Worm (Caenorhabditis elegans) whole organism, late embryonic: Measurements from ENCODE around the gene F16G10.9.

Source experiments
- C08G9.2 ChIP-seq: sonication (generic microtip); optimal IDR thresholded peaks from 2 replicates; lab custom pipeline; 2016; ENCODE audit warnings: mild to moderate bottlenecking, missing genetic modification characterization, moderate library complexity, missing compliant biosample characterization
- C38D4.7 ChIP-seq: fragments of 200-800 bp; sonication (Bioruptor generic); optimal IDR thresholded peaks from 2 replicates; lab custom pipeline; 2018; ENCODE audit warnings: mild to moderate bottlenecking, missing genetic modification characterization, moderate library complexity, missing compliant biosample characterization
- K09A11.1 ChIP-seq: sonication (generic microtip); optimal IDR thresholded peaks from 2 replicates; lab custom pipeline; 2017; ENCODE audit warnings: antibody characterized with exemption, mild to moderate bottlenecking, missing genetic modification characterization, missing compliant biosample characterization; ENCODE audit not compliant: insufficient read depth
- T23F11.4 ChIP-seq: fragments of 200-800 bp; sonication (Bioruptor generic); optimal IDR thresholded peaks from 2 replicates; lab custom pipeline; 2018; ENCODE audit warnings: mild to moderate bottlenecking, missing genetic modification characterization, missing compliant biosample characterization
- ama-1 ChIP-seq: fragments of 150-350 bp; optimal IDR thresholded peaks from 2 replicates; lab custom pipeline; 2014
- ceh-18 ChIP-seq: sonication (generic microtip); optimal IDR thresholded peaks from 2 replicates; lab custom pipeline; 2016; ENCODE audit warnings: missing genetic modification characterization, missing compliant biosample characterization
- ceh-19 ChIP-seq: fragments of 200-800 bp; sonication (Bioruptor generic); optimal IDR thresholded peaks from 2 replicates; lab custom pipeline; 2018; ENCODE audit warnings: mild to moderate bottlenecking, missing genetic modification characterization, missing compliant biosample characterization
- ceh-22 ChIP-seq: sonication (generic microtip); optimal IDR thresholded peaks from 2 replicates; lab custom pipeline; 2017; ENCODE audit warnings: missing biosample characterization, missing genetic modification characterization
- ceh-24 ChIP-seq: sonication (generic microtip); optimal IDR thresholded peaks from 2 replicates; lab custom pipeline; 2016; ENCODE audit warnings: mild to moderate bottlenecking, missing genetic modification characterization, missing compliant biosample characterization
- ceh-30 ChIP-seq: fragments of 150-350 bp; optimal IDR thresholded peaks from 2 replicates; lab custom pipeline; 2014; ENCODE audit warnings: missing biosample characterization, missing genetic modification characterization
- ceh-31 ChIP-seq: sonication (generic microtip); optimal IDR thresholded peaks from 2 replicates; lab custom pipeline; 2016; ENCODE audit warnings: missing genetic modification characterization, missing compliant biosample characterization
- ceh-45 ChIP-seq: fragments of 200-800 bp; sonication (Bioruptor generic); IDR thresholded peaks from 2 replicates; pipeline ENCODE4 v1.3.6; 2022; ENCODE audit warnings: missing genetic modification reagents, missing genetic modification characterization, missing compliant biosample characterization
- dve-1 ChIP-seq: sonication (generic microtip); optimal IDR thresholded peaks from 2 replicates; lab custom pipeline; 2017; ENCODE audit warnings: antibody characterized with exemption, mild to moderate bottlenecking, missing genetic modification characterization, missing compliant biosample characterization
- elt-2 ChIP-seq: sonication (generic microtip); optimal IDR thresholded peaks from 2 replicates; lab custom pipeline; 2016; ENCODE audit warnings: missing genetic modification reagents, missing genetic modification characterization, missing compliant biosample characterization
- elt-4 ChIP-seq: sonication (generic microtip); optimal IDR thresholded peaks from 2 replicates; lab custom pipeline; 2016; ENCODE audit warnings: missing genetic modification characterization, missing compliant biosample characterization
- fax-1 ChIP-seq: sonication (generic microtip); optimal IDR thresholded peaks from 2 replicates; lab custom pipeline; 2016; ENCODE audit warnings: missing genotype, missing genetic modification characterization, missing compliant biosample characterization
- fkh-10 ChIP-seq: fragments of 150-350 bp; optimal IDR thresholded peaks from 2 replicates; lab custom pipeline; 2014; ENCODE audit warnings: missing biosample characterization, missing genetic modification reagents, missing genetic modification characterization
- fkh-6 ChIP-seq: sonication (generic microtip); optimal IDR thresholded peaks from 2 replicates; lab custom pipeline; 2016; ENCODE audit warnings: missing genetic modification characterization, missing compliant biosample characterization
- gmeb-2 ChIP-seq: sonication (generic microtip); optimal IDR thresholded peaks from 2 replicates; lab custom pipeline; 2016; ENCODE audit warnings: missing genetic modification characterization, inconsistent platforms, missing compliant biosample characterization
- hlh-13 ChIP-seq: fragments of 200-800 bp; sonication (Bioruptor generic); optimal IDR thresholded peaks from 2 replicates; lab custom pipeline; 2018; ENCODE audit warnings: mild to moderate bottlenecking, missing genetic modification characterization, missing compliant biosample characterization
- madf-2 ChIP-seq: sonication (generic microtip); optimal IDR thresholded peaks from 2 replicates; lab custom pipeline; 2017; ENCODE audit warnings: missing genetic modification characterization, missing compliant biosample characterization
- nfya-1 ChIP-seq: sonication (generic microtip); optimal IDR thresholded peaks from 2 replicates; lab custom pipeline; 2017; ENCODE audit warnings: missing genetic modification characterization, mild to moderate bottlenecking, missing compliant biosample characterization, antibody characterized with exemption, moderate library complexity
- nhr-11 ChIP-seq: fragments of 150-350 bp; optimal IDR thresholded peaks from 2 replicates; lab custom pipeline; 2014; ENCODE audit warnings: missing biosample characterization, missing genetic modification characterization
- pat-9 ChIP-seq: fragments of 200-800 bp; sonication (Bioruptor generic); optimal IDR thresholded peaks from 2 replicates; lab custom pipeline; 2018; ENCODE audit warnings: mild to moderate bottlenecking, missing genetic modification characterization, moderate library complexity, missing compliant biosample characterization
- pha-2 ChIP-seq: sonication (generic microtip); optimal IDR thresholded peaks from 2 replicates; lab custom pipeline; 2017; ENCODE audit warnings: mild to moderate bottlenecking, missing genetic modification characterization, missing compliant biosample characterization
- pqm-1 ChIP-seq: sonication (generic microtip); optimal IDR thresholded peaks from 2 replicates; lab custom pipeline; 2016; ENCODE audit warnings: missing genetic modification characterization, missing compliant biosample characterization
- ref-2 ChIP-seq: sonication (generic microtip); optimal IDR thresholded peaks from 2 replicates; lab custom pipeline; 2016; ENCODE audit warnings: missing genetic modification characterization, missing compliant biosample characterization
- rnt-1 ChIP-seq: sonication (generic microtip); optimal IDR thresholded peaks from 2 replicates; lab custom pipeline; 2016; ENCODE audit warnings: missing genetic modification characterization, missing compliant biosample characterization
- sox-4 ChIP-seq: sonication (generic microtip); optimal IDR thresholded peaks from 2 replicates; lab custom pipeline; 2017; ENCODE audit warnings: mild to moderate bottlenecking, missing genetic modification characterization, inconsistent platforms, missing compliant biosample characterization
- syd-9 ChIP-seq: sonication (generic microtip); optimal IDR thresholded peaks from 2 replicates; lab custom pipeline; 2016; ENCODE audit warnings: mild to moderate bottlenecking, missing genetic modification characterization, moderate library complexity, missing compliant biosample characterization
- tbx-2 ChIP-seq: sonication (generic microtip); optimal IDR thresholded peaks from 2 replicates; lab custom pipeline; 2016; ENCODE audit warnings: missing genetic modification characterization, missing compliant biosample characterization
- ttx-3 ChIP-seq: sonication (generic microtip); optimal IDR thresholded peaks from 2 replicates; lab custom pipeline; 2016; ENCODE audit warnings: missing genetic modification reagents, missing genetic modification characterization, missing compliant biosample characterization
- unc-3 ChIP-seq, 2 experiments: fragments of 200-800 bp in 1 of 2; sonication (Bioruptor generic) in 1 of 2; sonication (generic microtip) in 1 of 2; conservative IDR thresholded peaks in 1 of 2; optimal IDR thresholded peaks in 1 of 2; 2 replicates each; pipeline versions ENCODE4 v1.3.6 to Lab custom; 2016 to 2022; ENCODE audit warnings: missing compliant biosample characterization in 2 of 2, missing genetic modification characterization in 2 of 2, missing genetic modification reagents in 1 of 2
- unc-55 ChIP-seq: sonication (generic microtip); optimal IDR thresholded peaks from 2 replicates; lab custom pipeline; 2017; ENCODE audit warnings: missing biosample characterization, missing genetic modification reagents, missing genetic modification characterization
- zip-5 ChIP-seq: sonication (generic microtip); optimal IDR thresholded peaks from 2 replicates; lab custom pipeline; 2016; ENCODE audit warnings: missing genetic modification characterization, missing compliant biosample characterization
- ztf-16 ChIP-seq: sonication (generic microtip); optimal IDR thresholded peaks from 2 replicates; lab custom pipeline; 2017; ENCODE audit warnings: missing genetic modification characterization, missing compliant biosample characterization

The F16G10.9 gene

DNA sequence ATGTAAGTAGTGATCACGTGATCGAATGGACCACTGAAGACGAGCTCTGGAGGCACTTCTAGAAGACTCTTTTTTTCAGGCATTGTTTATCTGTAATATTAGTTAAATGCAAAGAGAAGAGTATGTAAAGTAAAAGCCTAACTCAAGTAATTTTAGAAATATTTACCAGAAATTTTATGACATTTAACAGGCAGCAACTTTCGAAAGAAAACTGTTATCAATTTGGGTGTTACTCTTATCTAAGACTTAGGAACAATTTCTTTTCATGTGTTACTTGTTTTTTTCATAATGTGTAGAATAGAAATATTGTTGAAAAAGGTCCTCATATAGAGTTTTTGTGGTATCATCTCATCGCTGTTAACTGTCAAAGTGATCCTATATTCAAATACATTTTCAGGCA is 32.5 kb upstream of the F16G10.9 start, which contains the start of the genes F42G2.5 and F42G2.7:
Gene F42G2.5, minus strand, starts transcription at position 101 of the 400 bp plus-strand sequence.
Gene F42G2.7, plus strand, starts transcription at position 270 of the 400 bp plus-strand sequence.
- TF ChIP-seq K09A11.1 (tag; lab: Kevin White, UChicago) (no peak), fkh-6 (tag; lab: Kevin White, UChicago) (no peak), C38D4.7 (GFP tag; lab: Kevin White, UChicago) (no peak), ceh-45 (GFP tag; lab: Robert Waterston, UW) (no peak), ceh-31 (tag; lab: Kevin White, UChicago) (no peak), rnt-1 (tag; lab: Kevin White, UChicago) (no peak), fkh-10 (GFP tag; lab: Kevin White, UChicago) (no peak), pqm-1 (tag; lab: Kevin White, UChicago) (no peak), tbx-2 (tag; lab: Kevin White, UChicago) (no peak), ceh-30 (tag; lab: Kevin White, UChicago) (no peak), syd-9 (tag; lab: Kevin White, UChicago) (no peak), pha-2 (tag; lab: Kevin White, UChicago) (no peak), unc-55 (GFP tag; lab: Kevin White, UChicago) (no peak), ceh-24 (tag; lab: Kevin White, UChicago) (no peak), ttx-3 (tag; lab: Kevin White, UChicago) (no peak), pat-9 (tag; lab: Kevin White, UChicago) (no peak), fax-1 (tag; lab: Kevin White, UChicago) (no peak), elt-4 (tag; lab: Kevin White, UChicago) (no peak), T23F11.4 (no peak)

DNA sequence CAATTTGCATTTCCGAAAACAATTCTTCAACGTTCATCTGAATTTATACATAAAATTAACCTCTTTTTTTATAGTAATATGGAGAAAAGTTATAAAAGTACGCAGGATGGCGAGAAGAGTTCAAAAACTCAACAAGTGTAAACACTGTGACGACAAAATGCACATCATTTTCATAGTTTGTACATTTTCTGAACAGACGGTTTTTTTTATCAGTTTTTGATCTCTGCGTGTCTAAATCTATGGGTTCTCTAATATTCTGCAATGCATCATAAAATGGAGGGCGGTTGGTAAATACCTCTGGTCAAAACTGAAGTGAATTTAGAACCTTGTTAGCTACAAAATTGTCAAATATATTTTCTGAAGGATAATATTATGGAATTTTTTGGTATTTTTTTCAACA is 30.0 kb upstream of the F16G10.9 start, which contains the start of gene fbxa-4:
Gene fbxa-4, minus strand, starts transcription at position 93 of the 400 bp plus-strand sequence.
- TF ChIP-seq fkh-6 (tag; lab: Kevin White, UChicago), result no peak

DNA sequence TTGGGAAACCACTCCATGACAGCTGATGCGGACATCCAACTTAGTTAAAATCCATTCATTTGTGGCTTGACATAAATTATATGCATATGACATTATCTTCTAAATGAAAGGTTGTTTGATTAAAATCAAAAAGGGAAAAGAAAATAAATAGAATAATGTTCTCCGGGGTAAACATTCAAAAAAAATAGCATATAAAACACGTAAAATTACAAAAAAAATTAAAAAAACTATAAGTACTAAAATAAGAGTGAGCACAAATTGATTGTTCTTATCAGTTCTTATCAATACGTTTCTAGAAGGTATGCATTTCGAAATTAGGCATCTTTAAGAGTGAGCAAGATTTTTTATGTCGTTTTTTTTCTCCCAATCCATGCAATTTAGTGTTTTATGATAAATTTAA is 27.3 kb upstream of the F16G10.9 start, which contains the start of gene fbxa-182:
Gene fbxa-182, minus strand, starts transcription at position 101 of the 400 bp plus-strand sequence.
- TF ChIP-seq ceh-19 (GFP tag; lab: Kevin White, UChicago), result no peak
- TF ChIP-seq nhr-11, result no peak
- no peak for TF ChIP-seq gmeb-2 (tag; lab: Kevin White, UChicago)
- TF ChIP-seq T23F11.4, result no peak
- no peak for TF ChIP-seq ceh-30 (tag; lab: Kevin White, UChicago)
- no peak for TF ChIP-seq pha-2 (tag; lab: Kevin White, UChicago)
- TF ChIP-seq ceh-31 (tag; lab: Kevin White, UChicago), result no peak
- no peak for TF ChIP-seq fkh-6 (tag; lab: Kevin White, UChicago)
- TF ChIP-seq ref-2 (tag; lab: Kevin White, UChicago), result no peak
- TF ChIP-seq C08G9.2, result no peak
- no peak for TF ChIP-seq ceh-45 (GFP tag; lab: Robert Waterston, UW)
- no peak for TF ChIP-seq ttx-3 (tag; lab: Kevin White, UChicago)
- no peak for TF ChIP-seq dve-1 (tag; lab: Kevin White, UChicago)
- TF ChIP-seq zip-5 (tag; lab: Kevin White, UChicago), result no peak
- TF ChIP-seq ama-1 (lab: Kevin White, UChicago), result no peak
- no peak for TF ChIP-seq C38D4.7 (GFP tag; lab: Kevin White, UChicago)
- no peak for TF ChIP-seq hlh-13 (GFP tag; lab: Kevin White, UChicago)

DNA sequence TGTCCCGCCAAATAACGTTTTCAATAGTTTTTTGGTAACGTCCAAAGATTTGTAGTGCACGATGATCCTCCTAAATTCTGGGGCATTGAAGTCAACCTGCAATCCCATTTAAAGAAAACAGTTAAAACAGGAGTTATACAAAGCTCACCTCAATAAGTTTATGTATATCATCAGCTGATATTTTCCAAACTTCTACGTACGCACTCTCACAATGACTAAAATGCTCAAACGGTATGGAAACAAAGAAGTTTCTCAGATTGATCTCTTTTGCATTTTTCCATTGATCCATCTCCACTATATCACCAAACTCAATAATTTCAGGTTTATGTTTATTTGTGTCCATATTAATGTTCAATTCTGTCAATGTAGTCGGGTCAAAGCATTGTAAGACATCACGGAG is 26.2 kb upstream of the F16G10.9 start:
- TF ChIP-seq ztf-16 (no peak), nfya-1 (tag; lab: Kevin White, UChicago) (no peak), hlh-13 (GFP tag; lab: Kevin White, UChicago) (no peak), sox-4 (tag; lab: Kevin White, UChicago) (no peak), madf-2 (tag; lab: Kevin White, UChicago) (no peak), C38D4.7 (GFP tag; lab: Kevin White, UChicago) (no peak), ceh-22 (tag; lab: Kevin White, UChicago) (no peak), elt-2 (no peak), elt-4 (tag; lab: Kevin White, UChicago) (no peak), ceh-18 (tag; lab: Kevin White, UChicago) (no peak), syd-9 (tag; lab: Kevin White, UChicago) (no peak), pat-9 (tag; lab: Kevin White, UChicago) (no peak), ama-1 (lab: Kevin White, UChicago) (no peak), nhr-11 (no peak), unc-3 (GFP tag; conservative IDR thresholded peaks at IDR 0.05; lab: Robert Waterston, UW) (no peak), unc-3 (tag; optimal IDR thresholded peaks at IDR 0.05; lab: Kevin White, UChicago) (no peak)
